Fruit fly (Drosophila melanogaster): Measurements from ENCODE around the gene CG42724.
A peak's percentile ranks its signal among the peaks of the same experiment; 100 is the strongest.

The CG42724 gene

DNA sequence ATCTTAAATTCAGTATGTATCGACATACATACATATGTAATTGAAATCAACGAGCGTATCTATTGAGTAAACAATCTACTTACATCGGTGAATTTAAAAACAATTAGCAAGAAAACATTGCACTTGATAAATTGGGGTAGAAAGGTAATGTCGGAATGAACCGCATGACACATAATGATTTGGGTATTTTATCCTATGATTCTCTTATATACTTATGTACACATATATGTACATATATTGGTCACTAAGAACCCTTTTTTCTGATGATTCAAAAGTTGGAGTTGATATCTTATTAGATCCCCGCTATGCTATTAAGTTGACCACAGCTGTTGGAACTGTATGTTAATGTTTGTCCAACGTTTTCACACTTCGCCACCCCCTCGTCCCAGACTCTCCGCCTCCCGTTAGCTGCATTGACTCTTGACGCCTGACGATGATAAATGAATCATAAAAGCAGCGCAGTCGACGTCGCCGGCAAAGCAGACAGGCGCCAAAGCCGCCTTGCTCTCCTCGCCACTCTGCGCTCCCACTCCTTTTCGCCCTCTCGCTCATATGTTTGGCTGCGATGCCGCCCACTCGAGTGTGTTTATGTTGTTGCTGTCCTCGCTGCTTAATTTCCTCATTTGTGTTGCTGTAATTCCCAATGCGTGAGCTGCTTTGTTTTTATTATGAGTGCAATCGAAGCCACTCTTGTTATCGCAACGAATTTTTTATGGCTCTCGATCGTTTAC is 15.0 kb downstream of the CG42724 start (continued):
- TF ChIP-seq az2 (GFP tag; optimal IDR thresholded peaks at IDR 0.05) (peak; percentile 25), dmrt99B (tag; optimal IDR thresholded peaks at IDR 0.05) (peak; percentile 70), CG34376 (GFP tag; optimal IDR thresholded peaks at IDR 0.05) (no peak), CG8089 (GFP tag; optimal IDR thresholded peaks at IDR 0.05) (no peak), Ptx1 (GFP tag; IDR thresholded peaks at IDR 0.05) (0 out of 2 replicates have a peak, but pooled peaks have one; percentile 12), CG1792 (GFP tag; optimal IDR thresholded peaks at IDR 0.05) (no peak), jigr1 (GFP tag; IDR thresholded peaks at IDR 0.05) (no peak), Lhr (GFP tag; optimal IDR thresholded peaks at IDR 0.05) (no peak), CG2875 (GFP tag; optimal IDR thresholded peaks at IDR 0.05) (peak; percentile 26), Camta (GFP tag; optimal IDR thresholded peaks at IDR 0.05) (no peak), CG16779 (GFP tag; IDR thresholded peaks at IDR 0.05) (no peak), bowl (GFP tag; IDR thresholded peaks at IDR 0.05) (no peak), CG2712 (tag; optimal IDR thresholded peaks at IDR 0.05) (peak; percentile 48), CG30020 (tag; optimal IDR thresholded peaks at IDR 0.05) (no peak), CG4424 (GFP tag; optimal IDR thresholded peaks at IDR 0.05) (peak; percentile 53), jumu (GFP tag; optimal IDR thresholded peaks at IDR 0.05) (peak; percentile 4), CG7839 (tag; optimal IDR thresholded peaks at IDR 0.05) (peak; percentile 60), row (GFP tag; IDR thresholded peaks at IDR 0.05) (peak; percentile 44), pan (optimal IDR thresholded peaks at IDR 0.05) (no peak), pan (GFP tag; optimal IDR thresholded peaks at IDR 0.05 in 1 of 2, IDR thresholded peaks at IDR 0.05 in 1 of 2) (no peak), Ada2b (GFP tag; IDR thresholded peaks at IDR 0.05) (no peak), NK7.1 (GFP tag; optimal IDR thresholded peaks at IDR 0.05) (no peak), CG34422 (GFP tag; IDR thresholded peaks at IDR 0.05) (no peak), CG6765 (GFP tag; optimal IDR thresholded peaks at IDR 0.05) (no peak), grn (GFP tag; optimal IDR thresholded peaks at IDR 0.05) (no peak), lola (GFP tag; optimal IDR thresholded peaks at IDR 0.05) (peak in 1 of 3 experiments; percentile 40), CG15514 (GFP tag; optimal IDR thresholded peaks at IDR 0.05) (no peak), Drgx (GFP tag; IDR thresholded peaks at IDR 0.05) (no peak), Opbp (GFP tag; IDR thresholded peaks at IDR 0.05; ENCODE audit: partially characterized antibody) (no peak), CG1832 (GFP tag; optimal IDR thresholded peaks at IDR 0.05) (no peak), YL-1 (GFP tag; optimal IDR thresholded peaks at IDR 0.05) (no peak), CG10209 (GFP tag; optimal IDR thresholded peaks at IDR 0.05) (peak; percentile 40), CG13775 (GFP tag; optimal IDR thresholded peaks at IDR 0.05) (no peak), CG34224 (GFP tag; IDR thresholded peaks at IDR 0.05; ENCODE audit: partially characterized antibody) (no peak), CG10147 (GFP tag; optimal IDR thresholded peaks at IDR 0.05) (peak; percentile 5), Six4 (GFP tag; optimal IDR thresholded peaks at IDR 0.05) (no peak), Myb (GFP tag; optimal IDR thresholded peaks at IDR 0.05) (no peak), sd (tag; optimal IDR thresholded peaks at IDR 0.05) (no peak), Eip74EF (GFP tag; optimal IDR thresholded peaks at IDR 0.05) (no peak), CG9727 (GFP tag; optimal IDR thresholded peaks at IDR 0.05) (peak; percentile 7), emc (GFP tag; optimal IDR thresholded peaks at IDR 0.05) (no peak), CG17186 (GFP tag; optimal IDR thresholded peaks at IDR 0.05) (no peak), Med (GFP tag) (peak; percentile 54), Ets65A (GFP tag) (no peak), Usf (GFP tag; optimal IDR thresholded peaks at IDR 0.05) (no peak), zen (tag; optimal IDR thresholded peaks at IDR 0.05) (no peak), wdn (GFP tag; IDR thresholded peaks at IDR 0.05) (no peak), CG2120 (GFP tag; optimal IDR thresholded peaks at IDR 0.05) (no peak), CG3163 (GFP tag; optimal IDR thresholded peaks at IDR 0.05) (no peak), CG3281 (GFP tag; optimal IDR thresholded peaks at IDR 0.05) (peak; percentile 28)
